Worm (Caenorhabditis elegans) whole organism, L2 larva: ENCODE results near the gene H25K10.1.

Source experiments
- C34F6.9 ChIP-seq: fragments of 150-350 bp; optimal IDR thresholded peaks from 2 replicates; lab custom pipeline; 2014; ENCODE audit warnings: missing biosample characterization, missing genetic modification characterization
- F13H6.1 ChIP-seq: sonication (generic microtip); optimal IDR thresholded peaks from 2 replicates; lab custom pipeline; 2016; ENCODE audit warnings: missing genetic modification characterization, missing compliant biosample characterization
- R02D3.7 ChIP-seq: fragments of 150-350 bp; optimal IDR thresholded peaks from 2 replicates; lab custom pipeline; 2014; ENCODE audit warnings: missing biosample characterization, missing genetic modification characterization
- Y55F3AM.14 ChIP-seq: fragments of 200-800 bp; sonication (Bioruptor generic); optimal IDR thresholded peaks from 2 replicates; lab custom pipeline; 2018; ENCODE audit warnings: mild to moderate bottlenecking, missing genetic modification characterization, missing compliant biosample characterization
- ZK546.5 ChIP-seq: sonication (generic microtip); optimal IDR thresholded peaks from 2 replicates; lab custom pipeline; 2017; ENCODE audit warnings: missing biosample characterization, missing genetic modification characterization
- alr-1 ChIP-seq: fragments of 150-350 bp; optimal IDR thresholded peaks from 2 replicates; lab custom pipeline; 2014; ENCODE audit warnings: missing biosample characterization, missing genetic modification characterization
- aly-2 ChIP-seq: fragments of 150-350 bp; optimal IDR thresholded peaks from 2 replicates; lab custom pipeline; 2014; ENCODE audit warnings: missing biosample characterization, missing genetic modification characterization
- ama-1 ChIP-seq: fragments of 150-350 bp; optimal IDR thresholded peaks from 2 replicates; lab custom pipeline; 2018; ENCODE audit warnings: inconsistent platforms
- blmp-1 ChIP-seq: sonication (generic microtip); optimal IDR thresholded peaks from 2 replicates; lab custom pipeline; 2017; ENCODE audit warnings: missing genetic modification characterization, mild to moderate bottlenecking, missing compliant biosample characterization, antibody characterized with exemption, moderate library complexity; ENCODE audit not compliant: insufficient read depth
- ceh-16 ChIP-seq: fragments of 150-350 bp; optimal IDR thresholded peaks from 2 replicates; lab custom pipeline; 2014; ENCODE audit warnings: missing biosample characterization, missing genetic modification characterization
- ceh-82 ChIP-seq: fragments of 150-350 bp; optimal IDR thresholded peaks from 2 replicates; lab custom pipeline; 2014; ENCODE audit warnings: missing biosample characterization, missing genetic modification characterization
- crh-2 ChIP-seq: sonication (generic microtip); optimal IDR thresholded peaks from 2 replicates; lab custom pipeline; 2017; ENCODE audit warnings: missing biosample characterization, missing genetic modification characterization
- dmd-4 ChIP-seq: sonication (generic microtip); optimal IDR thresholded peaks from 2 replicates; lab custom pipeline; 2017; ENCODE audit warnings: missing biosample characterization, missing genetic modification characterization
- egl-27 ChIP-seq: sonication (generic microtip); optimal IDR thresholded peaks from 3 replicates; lab custom pipeline; 2017; ENCODE audit warnings: missing biosample characterization, missing genetic modification reagents, missing genetic modification characterization
- elt-1 ChIP-seq: fragments of 150-350 bp; optimal IDR thresholded peaks from 2 replicates; lab custom pipeline; 2014; ENCODE audit warnings: missing biosample characterization, missing genetic modification characterization
- elt-3 ChIP-seq: sonication (generic microtip); optimal IDR thresholded peaks from 2 replicates; lab custom pipeline; 2017; ENCODE audit warnings: missing biosample characterization, missing genetic modification characterization
- fos-1 ChIP-seq: fragments of 150-350 bp; optimal IDR thresholded peaks from 2 replicates; lab custom pipeline; 2014; ENCODE audit warnings: missing biosample characterization, missing genetic modification characterization
- gmeb-1 ChIP-seq: fragments of 150-350 bp; optimal IDR thresholded peaks from 2 replicates; lab custom pipeline; 2014; ENCODE audit warnings: missing biosample characterization, missing genetic modification characterization
- lin-11 ChIP-seq: fragments of 150-350 bp; sonication (generic microtip); optimal IDR thresholded peaks from 2 replicates; lab custom pipeline; 2014; ENCODE audit warnings: missing biosample characterization, missing genetic modification characterization, inconsistent platforms, mixed read lengths
- lin-13 ChIP-seq: fragments of 150-350 bp; optimal IDR thresholded peaks from 2 replicates; lab custom pipeline; 2014; ENCODE audit warnings: missing biosample characterization, missing genetic modification reagents, missing genetic modification characterization
- lin-39 ChIP-seq: fragments of 150-350 bp; optimal IDR thresholded peaks from 2 replicates; lab custom pipeline; 2014; ENCODE audit warnings: missing biosample characterization, missing genetic modification reagents, missing genetic modification characterization
- lsy-2 ChIP-seq, 2 experiments: fragments of 150-350 bp in 1 of 2; sonication (generic microtip) in 1 of 2; optimal IDR thresholded peaks; 2 replicates each; lab custom pipeline; 2014 to 2017; ENCODE audit warnings: missing biosample characterization in 2 of 2, missing genetic modification characterization in 2 of 2
- mab-5 ChIP-seq: fragments of 150-350 bp; optimal IDR thresholded peaks from 2 replicates; lab custom pipeline; 2014; ENCODE audit warnings: missing biosample characterization, missing genetic modification characterization
- mbf-1 ChIP-seq: sonication (generic microtip); optimal IDR thresholded peaks from 2 replicates; lab custom pipeline; 2017; ENCODE audit warnings: missing biosample characterization, missing genetic modification characterization
- mdl-1 ChIP-seq, 2 experiments: fragments of 150-350 bp in 1 of 2; sonication (generic microtip) in 1 of 2; optimal IDR thresholded peaks; 2 replicates each; lab custom pipeline; 2017; ENCODE audit warnings: missing biosample characterization in 2 of 2, missing genetic modification characterization in 2 of 2
- nhr-10 ChIP-seq: sonication (generic microtip); optimal IDR thresholded peaks from 2 replicates; lab custom pipeline; 2017; ENCODE audit warnings: missing biosample characterization, missing genetic modification characterization
- nhr-11 ChIP-seq: fragments of 150-350 bp; optimal IDR thresholded peaks from 2 replicates; lab custom pipeline; 2014; ENCODE audit warnings: missing biosample characterization, missing genetic modification characterization
- nhr-12 ChIP-seq: fragments of 150-350 bp; optimal IDR thresholded peaks from 2 replicates; lab custom pipeline; 2014; ENCODE audit warnings: missing biosample characterization, missing genetic modification characterization
- nhr-129 ChIP-seq: fragments of 150-350 bp; optimal IDR thresholded peaks from 2 replicates; lab custom pipeline; 2014; ENCODE audit warnings: missing biosample characterization, missing genetic modification characterization
- nhr-21 ChIP-seq: fragments of 150-350 bp; optimal IDR thresholded peaks from 2 replicates; lab custom pipeline; 2014; ENCODE audit warnings: missing biosample characterization, missing genetic modification characterization
- nhr-23 ChIP-seq: fragments of 150-350 bp; optimal IDR thresholded peaks from 2 replicates; lab custom pipeline; 2014; ENCODE audit warnings: missing biosample characterization, missing genetic modification reagents, missing genetic modification characterization
- nhr-237 ChIP-seq: fragments of 150-350 bp; optimal IDR thresholded peaks from 2 replicates; lab custom pipeline; 2014; ENCODE audit warnings: missing biosample characterization, missing genetic modification characterization
- nhr-25 ChIP-seq: fragments of 150-350 bp; sonication (generic microtip); optimal IDR thresholded peaks from 3 replicates; lab custom pipeline; 2014; ENCODE audit warnings: missing biosample characterization, missing genetic modification characterization
- nhr-6 ChIP-seq: fragments of 150-350 bp; optimal IDR thresholded peaks from 2 replicates; lab custom pipeline; 2014; ENCODE audit warnings: missing biosample characterization, missing genetic modification characterization
- nhr-77 ChIP-seq: fragments of 150-350 bp; optimal IDR thresholded peaks from 2 replicates; lab custom pipeline; 2014; ENCODE audit warnings: missing biosample characterization, missing genetic modification characterization
- peb-1 ChIP-seq: fragments of 150-350 bp; optimal IDR thresholded peaks from 2 replicates; lab custom pipeline; 2014; ENCODE audit warnings: missing biosample characterization, missing genetic modification characterization
- skn-1 ChIP-seq: sonication (generic microtip); optimal IDR thresholded peaks from 2 replicates; lab custom pipeline; 2017; ENCODE audit warnings: missing biosample characterization, missing genetic modification characterization
- sma-3 ChIP-seq: sonication (generic microtip); optimal IDR thresholded peaks from 2 replicates; lab custom pipeline; 2016; ENCODE audit warnings: missing genetic modification reagents, missing genetic modification characterization, missing compliant biosample characterization
- sma-9 ChIP-seq, 2 experiments: fragments of 150-350 bp in 1 of 2; sonication (generic microtip) in 1 of 2; optimal IDR thresholded peaks; 2 replicates each; lab custom pipeline; 2014 to 2016; ENCODE audit warnings: missing genetic modification characterization in 2 of 2, mild to moderate bottlenecking in 1 of 2, missing biosample characterization in 1 of 2, missing compliant biosample characterization in 1 of 2, missing genetic modification reagents in 1 of 2, moderate library complexity in 1 of 2
- snpc-4 ChIP-seq: fragments of 150-350 bp; optimal IDR thresholded peaks from 2 replicates; lab custom pipeline; 2014; ENCODE audit warnings: missing biosample characterization, missing genetic modification characterization
- unc-39 ChIP-seq: fragments of 150-350 bp; optimal IDR thresholded peaks from 2 replicates; lab custom pipeline; 2014; ENCODE audit warnings: missing biosample characterization, missing genetic modification characterization
- unc-55 ChIP-seq: fragments of 150-350 bp; sonication (generic microtip); optimal IDR thresholded peaks from 3 replicates; lab custom pipeline; 2014; ENCODE audit warnings: missing biosample characterization, missing genetic modification reagents, missing genetic modification characterization
- unc-62 ChIP-seq: fragments of 150-350 bp; optimal IDR thresholded peaks from 2 replicates; lab custom pipeline; 2014; ENCODE audit warnings: missing biosample characterization, missing genetic modification reagents, missing genetic modification characterization
- zag-1 ChIP-seq: fragments of 150-350 bp; optimal IDR thresholded peaks from 2 replicates; lab custom pipeline; 2014; ENCODE audit warnings: missing biosample characterization, missing genetic modification characterization
- ztf-1 ChIP-seq: fragments of 200-800 bp; sonication (Bioruptor generic); conservative IDR thresholded peaks from 2 replicates; pipeline ENCODE4 v1.3.6; 2022; ENCODE audit warnings: missing genetic modification characterization, missing compliant biosample characterization
- ztf-11 ChIP-seq: sonication (generic microtip); optimal IDR thresholded peaks from 2 replicates; lab custom pipeline; 2017; ENCODE audit warnings: missing biosample characterization, missing genetic modification characterization
- ztf-4 ChIP-seq: fragments of 150-350 bp; optimal IDR thresholded peaks from 2 replicates; lab custom pipeline; 2014; ENCODE audit warnings: missing biosample characterization, missing genetic modification characterization

The H25K10.1 gene

ce11 chrIV:16169443-16170105 is 32.6 kb upstream of the H25K10.1 start (continued):
- TF ChIP-seq ceh-82 (no peak), ZK546.5 (tag; lab: Kevin White, UChicago) (no peak), nhr-129 (tag; lab: Kevin White, UChicago) (peak; percentile 72), mdl-1 (tag; optimal IDR thresholded peaks at IDR 0.05; lab: Kevin White, UChicago) (peak in 1 of 2 experiments; percentile 2), egl-27 (no peak), nhr-21 (tag; lab: Kevin White, UChicago) (peak; percentile 86), C34F6.9 (tag; lab: Kevin White, UChicago) (peak; percentile 5), Y55F3AM.14 (no peak), dmd-4 (tag; lab: Kevin White, UChicago) (no peak), snpc-4 (tag; lab: Kevin White, UChicago) (no peak), ztf-4 (tag; lab: Kevin White, UChicago) (no peak), gmeb-1 (tag; lab: Kevin White, UChicago) (peak; percentile 29), zag-1 (tag; lab: Kevin White, UChicago) (no peak), ama-1 (lab: Kevin White, UChicago) (peak; percentile 39), ceh-16 (no peak), lsy-2 (tag; optimal IDR thresholded peaks at IDR 0.05; lab: Kevin White, UChicago) (no peak)

ce11 chrIV:16170606-16171033 is 31.6 kb upstream of the H25K10.1 start, which contains the start of gene gln-3:
Gene gln-3 (minus strand): TSS chrIV:16170678.
- TF ChIP-seq nhr-12, result no peak
- no peak for TF ChIP-seq unc-62 (GFP tag; lab: Kevin White, UChicago)
- TF ChIP-seq ZK546.5 (tag; lab: Kevin White, UChicago), result no peak
- no peak for TF ChIP-seq nhr-23
- TF ChIP-seq dmd-4 (tag; lab: Kevin White, UChicago), result no peak
- TF ChIP-seq C34F6.9 (tag; lab: Kevin White, UChicago), result no peak
- no peak for TF ChIP-seq egl-27
- peak; percentile 79 for TF ChIP-seq sma-9 (GFP tag; optimal IDR thresholded peaks at IDR 0.05; lab: Kevin White, UChicago)
- TF ChIP-seq sma-9 (tag; optimal IDR thresholded peaks at IDR 0.05; lab: Kevin White, UChicago), result no peak
- TF ChIP-seq lin-13 (GFP tag; lab: Kevin White, UChicago), result no peak
- no peak for TF ChIP-seq nhr-237 (tag; lab: Kevin White, UChicago)
- no peak for TF ChIP-seq unc-39 (tag; lab: Kevin White, UChicago)
- peak in 1 of 2 experiments; percentile 14 for TF ChIP-seq lsy-2 (tag; optimal IDR thresholded peaks at IDR 0.05; lab: Kevin White, UChicago)
- no peak for TF ChIP-seq alr-1 (tag; lab: Kevin White, UChicago)
- no peak for TF ChIP-seq ceh-16
- peak; percentile 51 for TF ChIP-seq F13H6.1 (tag; lab: Kevin White, UChicago)
- TF ChIP-seq unc-55 (GFP tag; lab: Kevin White, UChicago), result no peak
- TF ChIP-seq nhr-77 (tag; lab: Kevin White, UChicago), result no peak
- no peak for TF ChIP-seq fos-1
- no peak for TF ChIP-seq elt-3 (tag; lab: Kevin White, UChicago)
- no peak for TF ChIP-seq nhr-6 (tag; lab: Kevin White, UChicago)
- no peak for TF ChIP-seq lin-39 (tag; lab: Kevin White, UChicago)
- no peak for TF ChIP-seq lin-11 (tag; lab: Kevin White, UChicago)
- TF ChIP-seq R02D3.7 (tag; lab: Kevin White, UChicago), result no peak
- TF ChIP-seq blmp-1 (tag; lab: Kevin White, UChicago), result peak; percentile 95
- TF ChIP-seq ztf-4 (tag; lab: Kevin White, UChicago), result no peak
- no peak for TF ChIP-seq nhr-11 (tag; lab: Kevin White, UChicago)
- no peak for TF ChIP-seq elt-1 (tag; lab: Kevin White, UChicago)
- TF ChIP-seq skn-1 (tag; lab: Kevin White, UChicago), result no peak
- TF ChIP-seq ztf-1, result no peak
- TF ChIP-seq mbf-1 (tag; lab: Kevin White, UChicago), result no peak
- no peak for TF ChIP-seq mab-5 (tag; lab: Kevin White, UChicago)
- TF ChIP-seq mdl-1 (tag; optimal IDR thresholded peaks at IDR 0.05; lab: Kevin White, UChicago), result no peak
- no peak for TF ChIP-seq snpc-4 (tag; lab: Kevin White, UChicago)
- TF ChIP-seq sma-3, result peak; percentile 49
- TF ChIP-seq nhr-25, result peak; percentile 2
- no peak for TF ChIP-seq nhr-10 (tag; lab: Kevin White, UChicago)
- peak; percentile 58 for TF ChIP-seq gmeb-1 (tag; lab: Kevin White, UChicago)
- peak; percentile 30 for TF ChIP-seq crh-2 (tag; lab: Kevin White, UChicago)
- TF ChIP-seq ztf-11 (tag; lab: Kevin White, UChicago), result no peak
- no peak for TF ChIP-seq Y55F3AM.14
- TF ChIP-seq ama-1 (lab: Kevin White, UChicago), result peak; percentile 90
- peak; percentile 66 for TF ChIP-seq nhr-21 (tag; lab: Kevin White, UChicago)
- no peak for TF ChIP-seq peb-1 (tag; lab: Kevin White, UChicago)
- TF ChIP-seq zag-1 (tag; lab: Kevin White, UChicago), result no peak
- no peak for TF ChIP-seq ceh-82
- no peak for TF ChIP-seq aly-2 (tag; lab: Kevin White, UChicago)
- TF ChIP-seq nhr-129 (tag; lab: Kevin White, UChicago), result peak; percentile 17
- TF ChIP-seq, all 48 proteins: peak for 11
